Worm (Caenorhabditis elegans) whole organism, young adult: ENCODE results near the gene B0524.6.

Experiments used
- B0019.2 ChIP-seq: fragments of 200-800 bp; sonication (Bioruptor generic); conservative IDR thresholded peaks from 2 replicates; pipeline ENCODE4 v1.3.6; 2022; ENCODE audit warnings: missing genetic modification reagents, missing genetic modification characterization, missing compliant biosample characterization
- B0035.1 ChIP-seq: sonication (generic microtip); optimal IDR thresholded peaks from 2 replicates; lab custom pipeline; 2016; ENCODE audit warnings: missing genetic modification characterization, mild to moderate bottlenecking, missing compliant biosample characterization, missing genotype, missing genetic modification reagents
- B0336.3 ChIP-seq: fragments of 200-800 bp; sonication (Bioruptor generic); IDR thresholded peaks from 2 replicates; pipeline ENCODE4 v1.3.6; 2022; ENCODE audit warnings: missing genetic modification characterization, missing compliant biosample characterization
- C06A6.2 ChIP-seq: fragments of 200-800 bp; sonication (Bioruptor generic); conservative IDR thresholded peaks from 2 replicates; pipeline ENCODE4 v1.3.6; 2022; ENCODE audit warnings: missing genetic modification characterization, missing compliant biosample characterization
- D2030.7 ChIP-seq: fragments of 200-800 bp; sonication (Bioruptor generic); IDR thresholded peaks from 2 replicates; pipeline ENCODE4 v1.3.6; 2022; ENCODE audit warnings: missing genetic modification reagents, missing genetic modification characterization, missing compliant biosample characterization
- F10E7.11 ChIP-seq: sonication (generic microtip); optimal IDR thresholded peaks from 2 replicates; lab custom pipeline; 2017; ENCODE audit warnings: mild to moderate bottlenecking, missing genetic modification characterization, moderate library complexity, missing compliant biosample characterization
- F33H1.4 ChIP-seq: fragments of 200-800 bp; sonication (Bioruptor generic); IDR thresholded peaks from 2 replicates; pipeline ENCODE4 v1.3.6; 2022; ENCODE audit warnings: missing genetic modification reagents, missing genetic modification characterization, missing compliant biosample characterization
- F39B2.1 ChIP-seq: fragments of 200-800 bp; sonication (Bioruptor generic); IDR thresholded peaks from 2 replicates; pipeline ENCODE4 v1.3.6; 2022; ENCODE audit warnings: missing genetic modification reagents, missing genetic modification characterization, missing compliant biosample characterization
- F49E8.2 ChIP-seq: sonication (generic microtip); optimal IDR thresholded peaks from 3 replicates; lab custom pipeline; 2017; ENCODE audit warnings: missing genetic modification characterization, mild to moderate bottlenecking, missing compliant biosample characterization, antibody characterized with exemption, moderate library complexity; ENCODE audit not compliant: insufficient read depth
- F55B11.4 ChIP-seq: sonication (generic microtip); optimal IDR thresholded peaks from 2 replicates; lab custom pipeline; 2016; ENCODE audit warnings: missing compliant biosample characterization, missing genetic modification characterization, borderline replicate concordance; ENCODE audit not compliant: insufficient read depth
- F57A8.1 ChIP-seq: fragments of 200-800 bp; sonication (Bioruptor generic); optimal IDR thresholded peaks from 2 replicates; lab custom pipeline; 2018; ENCODE audit warnings: mild to moderate bottlenecking, missing genetic modification characterization, moderate library complexity, missing compliant biosample characterization
- Y53F4B.3 ChIP-seq: fragments of 200-800 bp; sonication (Bioruptor generic); IDR thresholded peaks from 2 replicates; pipeline ENCODE4 v1.3.6; 2022; ENCODE audit warnings: missing genetic modification reagents, missing genetic modification characterization, missing compliant biosample characterization
- Y53G8AR.9 ChIP-seq: fragments of 200-800 bp; sonication (Bioruptor generic); conservative IDR thresholded peaks from 2 replicates; pipeline ENCODE4 v1.3.6; 2022; ENCODE audit warnings: missing genetic modification reagents, missing genetic modification characterization, missing compliant biosample characterization
- Y67H2A.10 ChIP-seq: fragments of 200-800 bp; sonication (Bioruptor generic); conservative IDR thresholded peaks from 2 replicates; pipeline ENCODE4 v1.3.6; 2022; ENCODE audit warnings: missing genetic modification reagents, missing genetic modification characterization, missing compliant biosample characterization
- ZK185.1 ChIP-seq: sonication (generic microtip); optimal IDR thresholded peaks from 2 replicates; lab custom pipeline; 2016; ENCODE audit warnings: mild to moderate bottlenecking, missing genetic modification characterization, missing compliant biosample characterization; ENCODE audit not compliant: poor library complexity, severe bottlenecking
- aptf-3 ChIP-seq: fragments of 200-800 bp; sonication (Bioruptor generic); IDR thresholded peaks from 2 replicates; pipeline ENCODE4 v1.3.6; 2022; ENCODE audit warnings: missing genetic modification characterization, missing compliant biosample characterization
- atf-7 ChIP-seq: sonication (generic microtip); optimal IDR thresholded peaks from 2 replicates; lab custom pipeline; 2017; ENCODE audit warnings: mild to moderate bottlenecking, missing genetic modification characterization, missing compliant biosample characterization
- attf-3 ChIP-seq: fragments of 200-800 bp; sonication (Bioruptor generic); conservative IDR thresholded peaks from 2 replicates; pipeline ENCODE4 v1.3.6; 2022; ENCODE audit warnings: missing genetic modification reagents, missing genetic modification characterization, missing compliant biosample characterization
- bed-1 ChIP-seq: fragments of 200-800 bp; sonication (Bioruptor generic); IDR thresholded peaks from 2 replicates; pipeline ENCODE4 v1.3.6; 2022; ENCODE audit warnings: missing genetic modification reagents, missing genetic modification characterization, missing compliant biosample characterization
- ceh-27 ChIP-seq: fragments of 200-800 bp; sonication (Bioruptor generic); optimal IDR thresholded peaks from 2 replicates; lab custom pipeline; 2018; ENCODE audit warnings: mild to moderate bottlenecking, missing genetic modification characterization, moderate library complexity, missing compliant biosample characterization
- ceh-79 ChIP-seq: sonication (generic microtip); optimal IDR thresholded peaks from 2 replicates; lab custom pipeline; 2017; ENCODE audit warnings: mild to moderate bottlenecking, missing genetic modification characterization, missing compliant biosample characterization
- ceh-91 ChIP-seq: fragments of 200-800 bp; sonication (Bioruptor generic); IDR thresholded peaks from 2 replicates; pipeline ENCODE4 v1.3.6; 2022; ENCODE audit warnings: missing genetic modification reagents, missing genetic modification characterization, missing compliant biosample characterization
- chd-7 ChIP-seq: sonication (generic microtip); optimal IDR thresholded peaks from 2 replicates; lab custom pipeline; 2016; ENCODE audit warnings: mild to moderate bottlenecking, missing genetic modification characterization, moderate library complexity, missing compliant biosample characterization
- dpl-1 ChIP-seq: fragments of 150-350 bp; optimal IDR thresholded peaks from 2 replicates; lab custom pipeline; 2014; ENCODE audit warnings: missing biosample characterization, missing genetic modification reagents, missing genetic modification characterization
- egrh-3 ChIP-seq: fragments of 200-800 bp; sonication (Bioruptor generic); IDR thresholded peaks from 2 replicates; pipeline ENCODE4 v1.3.6; 2022; ENCODE audit warnings: missing genetic modification reagents, missing genetic modification characterization, missing compliant biosample characterization
- gei-17 ChIP-seq: fragments of 200-800 bp; sonication (Bioruptor generic); optimal IDR thresholded peaks from 2 replicates; lab custom pipeline; 2018; ENCODE audit warnings: mild to moderate bottlenecking, missing genetic modification characterization, missing compliant biosample characterization
- him-1 ChIP-seq: sonication (generic microtip); optimal IDR thresholded peaks from 2 replicates; lab custom pipeline; 2016; ENCODE audit warnings: missing genotype, missing genetic modification reagents, missing genetic modification characterization, missing compliant biosample characterization
- hlh-12 ChIP-seq: sonication (generic microtip); optimal IDR thresholded peaks from 2 replicates; lab custom pipeline; 2016; ENCODE audit warnings: missing genetic modification characterization, missing compliant biosample characterization
- hlh-26 ChIP-seq: fragments of 200-800 bp; sonication (Bioruptor generic); conservative IDR thresholded peaks from 2 replicates; pipeline ENCODE4 v1.3.6; 2022; ENCODE audit warnings: missing genetic modification reagents, missing genetic modification characterization, missing compliant biosample characterization
- hrde-1 ChIP-seq: sonication (generic microtip); optimal IDR thresholded peaks from 2 replicates; lab custom pipeline; 2016; ENCODE audit warnings: missing genetic modification characterization, mild to moderate bottlenecking, missing compliant biosample characterization, moderate library complexity, missing genotype, missing genetic modification reagents, borderline replicate concordance
- lag-1 ChIP-seq: fragments of 200-800 bp; sonication (Bioruptor generic); IDR thresholded peaks from 2 replicates; pipeline ENCODE4 v1.3.6; 2022; ENCODE audit warnings: missing genetic modification reagents, missing genetic modification characterization, missing compliant biosample characterization
- lin-26 ChIP-seq: fragments of 200-800 bp; sonication (Bioruptor generic); IDR thresholded peaks from 2 replicates; pipeline ENCODE4 v1.3.6; 2022; ENCODE audit warnings: missing genetic modification reagents, missing genetic modification characterization, missing compliant biosample characterization
- lin-35 ChIP-seq, 3 experiments: fragments of 150-350 bp in 2 of 3; sonication (generic microtip) in 1 of 3; optimal IDR thresholded peaks; 2 replicates each; lab custom pipeline; 2014 to 2018; ENCODE audit warnings: missing biosample characterization in 3 of 3, missing genetic modification characterization in 3 of 3, missing genetic modification reagents in 3 of 3
- madf-3 ChIP-seq: fragments of 200-800 bp; sonication (Bioruptor generic); IDR thresholded peaks from 2 replicates; pipeline ENCODE4 v1.3.6; 2022; ENCODE audit warnings: missing genetic modification reagents, missing genetic modification characterization, missing compliant biosample characterization
- mel-28 ChIP-seq: sonication (generic microtip); optimal IDR thresholded peaks from 2 replicates; lab custom pipeline; 2016; ENCODE audit warnings: borderline replicate concordance, mild to moderate bottlenecking, missing genetic modification characterization, missing compliant biosample characterization
- nfya-2 ChIP-seq: fragments of 200-800 bp; sonication (Bioruptor generic); IDR thresholded peaks from 2 replicates; pipeline ENCODE4 v1.3.6; 2022; ENCODE audit warnings: missing genetic modification reagents, missing genetic modification characterization, missing compliant biosample characterization
- nfyb-1 ChIP-seq: fragments of 200-800 bp; sonication (Bioruptor generic); IDR thresholded peaks from 2 replicates; pipeline ENCODE4 v1.3.6; 2022; ENCODE audit warnings: missing genetic modification reagents, missing genetic modification characterization, missing compliant biosample characterization
- nhr-90 ChIP-seq: sonication (generic microtip); optimal IDR thresholded peaks from 2 replicates; lab custom pipeline; 2016; ENCODE audit warnings: missing genotype, mild to moderate bottlenecking, missing genetic modification characterization, missing compliant biosample characterization
- pbrm-1 ChIP-seq: fragments of 200-800 bp; sonication (Bioruptor generic); IDR thresholded peaks from 2 replicates; pipeline ENCODE4 v1.3.6; 2022; ENCODE audit warnings: missing genetic modification reagents, missing genetic modification characterization, missing compliant biosample characterization
- rcor-1 ChIP-seq: fragments of 200-800 bp; sonication (Bioruptor generic); IDR thresholded peaks from 2 replicates; pipeline ENCODE4 v1.3.6; 2022; ENCODE audit warnings: missing genetic modification reagents, missing genetic modification characterization, missing compliant biosample characterization
- snpc-1.1 ChIP-seq: sonication (generic microtip); optimal IDR thresholded peaks from 2 replicates; lab custom pipeline; 2017; ENCODE audit warnings: missing genetic modification characterization, mild to moderate bottlenecking, missing compliant biosample characterization, antibody characterized with exemption, moderate library complexity, missing genotype, missing genetic modification reagents; ENCODE audit not compliant: insufficient read depth
- snpc-3.4 ChIP-seq: sonication (generic microtip); optimal IDR thresholded peaks from 2 replicates; lab custom pipeline; 2017; ENCODE audit warnings: missing genetic modification characterization, mild to moderate bottlenecking, missing compliant biosample characterization, antibody characterized with exemption, moderate library complexity, missing genotype, missing genetic modification reagents
- unc-130 ChIP-seq: sonication (generic microtip); optimal IDR thresholded peaks from 2 replicates; lab custom pipeline; 2016; ENCODE audit warnings: missing genetic modification reagents, missing genetic modification characterization, missing compliant biosample characterization
- unc-62 ChIP-seq: fragments of 150-350 bp; optimal IDR thresholded peaks from 2 replicates; lab custom pipeline; 2014; ENCODE audit warnings: missing biosample characterization, missing genetic modification reagents, missing genetic modification characterization
- xnd-1 ChIP-seq: sonication (generic microtip); optimal IDR thresholded peaks from 2 replicates; lab custom pipeline; 2016; ENCODE audit warnings: missing genotype, missing genetic modification reagents, missing genetic modification characterization, missing compliant biosample characterization
- zfh-2 ChIP-seq: fragments of 200-800 bp; sonication (Bioruptor generic); conservative IDR thresholded peaks from 2 replicates; pipeline ENCODE4 v1.3.6; 2022; ENCODE audit warnings: missing genetic modification reagents, missing genetic modification characterization, missing compliant biosample characterization
- ztf-3 ChIP-seq: fragments of 200-800 bp; sonication (Bioruptor generic); optimal IDR thresholded peaks from 2 replicates; lab custom pipeline; 2018; ENCODE audit warnings: mild to moderate bottlenecking, missing genetic modification characterization, missing compliant biosample characterization

The B0524.6 gene

ce11 chrIII:1921136-1921680 is 15.8 kb upstream of the B0524.6 start:
- no peak for TF ChIP-seq ceh-91
- peak; percentile 93 for TF ChIP-seq ztf-3
- TF ChIP-seq nhr-90 (tag; lab: Kevin White, UChicago), result peak; percentile 96
- no peak for TF ChIP-seq dpl-1
- TF ChIP-seq F55B11.4 (tag; lab: Kevin White, UChicago), result no peak
- TF ChIP-seq Y53F4B.3 (GFP tag; lab: Robert Waterston, UW), result no peak
- no peak for TF ChIP-seq Y67H2A.10
- no peak for TF ChIP-seq mel-28
- TF ChIP-seq xnd-1 (tag; lab: Kevin White, UChicago), result no peak
- TF ChIP-seq snpc-1.1 (tag; lab: Kevin White, UChicago), result no peak
- TF ChIP-seq B0336.3, result peak; percentile 98
- peak; percentile 76 for TF ChIP-seq pbrm-1
- no peak for TF ChIP-seq D2030.7 (GFP tag; lab: Robert Waterston, UW)
- TF ChIP-seq ceh-27 (GFP tag; lab: Kevin White, UChicago), result peak; percentile 93
- TF ChIP-seq F10E7.11, result no peak
- TF ChIP-seq lin-26, result peak; percentile 76
- peak; percentile 20; the same call in 1 of the 2 replicates for TF ChIP-seq rcor-1 (GFP tag; lab: Robert Waterston, UW)
- TF ChIP-seq Y53G8AR.9, result peak; percentile 47; the same call in 1 of the 2 replicates
- TF ChIP-seq atf-7, result peak; percentile 98
- TF ChIP-seq him-1, result no peak
- peak; percentile 86; the same call in 1 of the 2 replicates for TF ChIP-seq nfyb-1 (GFP tag; lab: Robert Waterston, UW)
- peak; percentile 14 for TF ChIP-seq ceh-79 (tag; lab: Kevin White, UChicago)
- peak in 2 of 3 experiments; percentile 1 to 42 for TF ChIP-seq lin-35 (GFP tag; optimal IDR thresholded peaks at IDR 0.05; lab: Kevin White, UChicago)
- TF ChIP-seq F57A8.1 (GFP tag; lab: Kevin White, UChicago), result peak; percentile 61
- TF ChIP-seq snpc-3.4 (tag; lab: Kevin White, UChicago), result no peak
- 0 out of 2 replicates have a peak, but pooled peaks have one; percentile 18 for TF ChIP-seq lag-1 (GFP tag; lab: Robert Waterston, UW)
- no peak for TF ChIP-seq hrde-1
- TF ChIP-seq B0019.2 (GFP tag; lab: Robert Waterston, UW), result no peak
- TF ChIP-seq hlh-12, result no peak
- TF ChIP-seq aptf-3 (GFP tag; lab: Robert Waterston, UW), result no peak
- TF ChIP-seq F49E8.2 (tag; lab: Kevin White, UChicago), result no peak
- TF ChIP-seq unc-130 (GFP tag; lab: Kevin White, UChicago), result no peak
- TF ChIP-seq egrh-3 (GFP tag; lab: Robert Waterston, UW), result peak; percentile 88
- TF ChIP-seq madf-3, result no peak
- peak; percentile 91 for TF ChIP-seq C06A6.2 (GFP tag; lab: Robert Waterston, UW)
- no peak; the same call in 1 of the 2 replicates for TF ChIP-seq attf-3 (GFP tag; lab: Robert Waterston, UW)
- peak; percentile 79 for TF ChIP-seq B0035.1 (tag; lab: Kevin White, UChicago)
- TF ChIP-seq nfya-2 (GFP tag; lab: Robert Waterston, UW), result no peak
- TF ChIP-seq unc-62 (GFP tag; lab: Kevin White, UChicago), result peak; percentile 46
- TF ChIP-seq F33H1.4 (GFP tag; lab: Robert Waterston, UW), result no peak
- TF ChIP-seq ZK185.1 (tag; lab: Kevin White, UChicago), result no peak
- peak; percentile 100 for TF ChIP-seq zfh-2 (GFP tag; lab: Robert Waterston, UW)
- peak; percentile 98 for TF ChIP-seq chd-7 (tag; lab: Kevin White, UChicago)
- peak; percentile 79 for TF ChIP-seq gei-17 (GFP tag; lab: Kevin White, UChicago)
- TF ChIP-seq F39B2.1 (GFP tag; lab: Robert Waterston, UW), result 0 out of 2 replicates have a peak, but pooled peaks have one; percentile 8
- TF ChIP-seq hlh-26, result no peak
- TF ChIP-seq bed-1, result 0 out of 2 replicates have a peak, but pooled peaks have one; percentile 27
